Worm (Caenorhabditis elegans) whole organism, L2 larva: ENCODE data around the gene F32G8.2.

ENCODE experiments used
- R02D3.7 ChIP-seq: fragments of 150-350 bp; optimal IDR thresholded peaks from 2 replicates; lab custom pipeline; 2014; ENCODE audit warnings: missing biosample characterization, missing genetic modification characterization
- Y55F3AM.14 ChIP-seq: fragments of 200-800 bp; sonication (Bioruptor generic); optimal IDR thresholded peaks from 2 replicates; lab custom pipeline; 2018; ENCODE audit warnings: mild to moderate bottlenecking, missing genetic modification characterization, missing compliant biosample characterization
- ZK546.5 ChIP-seq: sonication (generic microtip); optimal IDR thresholded peaks from 2 replicates; lab custom pipeline; 2017; ENCODE audit warnings: missing biosample characterization, missing genetic modification characterization
- alr-1 ChIP-seq: fragments of 150-350 bp; optimal IDR thresholded peaks from 2 replicates; lab custom pipeline; 2014; ENCODE audit warnings: missing biosample characterization, missing genetic modification characterization
- aly-2 ChIP-seq: fragments of 150-350 bp; optimal IDR thresholded peaks from 2 replicates; lab custom pipeline; 2014; ENCODE audit warnings: missing biosample characterization, missing genetic modification characterization
- ama-1 ChIP-seq: fragments of 150-350 bp; optimal IDR thresholded peaks from 2 replicates; lab custom pipeline; 2018; ENCODE audit warnings: inconsistent platforms
- crh-2 ChIP-seq: sonication (generic microtip); optimal IDR thresholded peaks from 2 replicates; lab custom pipeline; 2017; ENCODE audit warnings: missing biosample characterization, missing genetic modification characterization
- egl-27 ChIP-seq: sonication (generic microtip); optimal IDR thresholded peaks from 3 replicates; lab custom pipeline; 2017; ENCODE audit warnings: missing biosample characterization, missing genetic modification reagents, missing genetic modification characterization
- elt-1 ChIP-seq: fragments of 150-350 bp; optimal IDR thresholded peaks from 2 replicates; lab custom pipeline; 2014; ENCODE audit warnings: missing biosample characterization, missing genetic modification characterization
- fos-1 ChIP-seq: fragments of 150-350 bp; optimal IDR thresholded peaks from 2 replicates; lab custom pipeline; 2014; ENCODE audit warnings: missing biosample characterization, missing genetic modification characterization
- gmeb-1 ChIP-seq: fragments of 150-350 bp; optimal IDR thresholded peaks from 2 replicates; lab custom pipeline; 2014; ENCODE audit warnings: missing biosample characterization, missing genetic modification characterization
- lin-11 ChIP-seq: fragments of 150-350 bp; sonication (generic microtip); optimal IDR thresholded peaks from 2 replicates; lab custom pipeline; 2014; ENCODE audit warnings: missing biosample characterization, missing genetic modification characterization, inconsistent platforms, mixed read lengths
- lsy-2 ChIP-seq, 2 experiments: fragments of 150-350 bp in 1 of 2; sonication (generic microtip) in 1 of 2; optimal IDR thresholded peaks; 2 replicates each; lab custom pipeline; 2014 to 2017; ENCODE audit warnings: missing biosample characterization in 2 of 2, missing genetic modification characterization in 2 of 2
- mbf-1 ChIP-seq: sonication (generic microtip); optimal IDR thresholded peaks from 2 replicates; lab custom pipeline; 2017; ENCODE audit warnings: missing biosample characterization, missing genetic modification characterization
- mdl-1 ChIP-seq, 2 experiments: fragments of 150-350 bp in 1 of 2; sonication (generic microtip) in 1 of 2; optimal IDR thresholded peaks; 2 replicates each; lab custom pipeline; 2017; ENCODE audit warnings: missing biosample characterization in 2 of 2, missing genetic modification characterization in 2 of 2
- nhr-10 ChIP-seq: sonication (generic microtip); optimal IDR thresholded peaks from 2 replicates; lab custom pipeline; 2017; ENCODE audit warnings: missing biosample characterization, missing genetic modification characterization
- nhr-11 ChIP-seq: fragments of 150-350 bp; optimal IDR thresholded peaks from 2 replicates; lab custom pipeline; 2014; ENCODE audit warnings: missing biosample characterization, missing genetic modification characterization
- nhr-129 ChIP-seq: fragments of 150-350 bp; optimal IDR thresholded peaks from 2 replicates; lab custom pipeline; 2014; ENCODE audit warnings: missing biosample characterization, missing genetic modification characterization
- nhr-23 ChIP-seq: fragments of 150-350 bp; optimal IDR thresholded peaks from 2 replicates; lab custom pipeline; 2014; ENCODE audit warnings: missing biosample characterization, missing genetic modification reagents, missing genetic modification characterization
- nhr-237 ChIP-seq: fragments of 150-350 bp; optimal IDR thresholded peaks from 2 replicates; lab custom pipeline; 2014; ENCODE audit warnings: missing biosample characterization, missing genetic modification characterization
- nhr-25 ChIP-seq: fragments of 150-350 bp; sonication (generic microtip); optimal IDR thresholded peaks from 3 replicates; lab custom pipeline; 2014; ENCODE audit warnings: missing biosample characterization, missing genetic modification characterization
- nhr-6 ChIP-seq: fragments of 150-350 bp; optimal IDR thresholded peaks from 2 replicates; lab custom pipeline; 2014; ENCODE audit warnings: missing biosample characterization, missing genetic modification characterization
- nhr-77 ChIP-seq: fragments of 150-350 bp; optimal IDR thresholded peaks from 2 replicates; lab custom pipeline; 2014; ENCODE audit warnings: missing biosample characterization, missing genetic modification characterization
- peb-1 ChIP-seq: fragments of 150-350 bp; optimal IDR thresholded peaks from 2 replicates; lab custom pipeline; 2014; ENCODE audit warnings: missing biosample characterization, missing genetic modification characterization
- sem-4 ChIP-seq: fragments of 150-350 bp; optimal IDR thresholded peaks from 2 replicates; lab custom pipeline; 2014; ENCODE audit warnings: missing biosample characterization, missing genetic modification reagents, missing genetic modification characterization
- sma-3 ChIP-seq: sonication (generic microtip); optimal IDR thresholded peaks from 2 replicates; lab custom pipeline; 2016; ENCODE audit warnings: missing genetic modification reagents, missing genetic modification characterization, missing compliant biosample characterization
- unc-39 ChIP-seq: fragments of 150-350 bp; optimal IDR thresholded peaks from 2 replicates; lab custom pipeline; 2014; ENCODE audit warnings: missing biosample characterization, missing genetic modification characterization
- unc-55 ChIP-seq: fragments of 150-350 bp; sonication (generic microtip); optimal IDR thresholded peaks from 3 replicates; lab custom pipeline; 2014; ENCODE audit warnings: missing biosample characterization, missing genetic modification reagents, missing genetic modification characterization
- zag-1 ChIP-seq: fragments of 150-350 bp; optimal IDR thresholded peaks from 2 replicates; lab custom pipeline; 2014; ENCODE audit warnings: missing biosample characterization, missing genetic modification characterization
- ztf-1 ChIP-seq: fragments of 200-800 bp; sonication (Bioruptor generic); conservative IDR thresholded peaks from 2 replicates; pipeline ENCODE4 v1.3.6; 2022; ENCODE audit warnings: missing genetic modification characterization, missing compliant biosample characterization
- ztf-11 ChIP-seq: sonication (generic microtip); optimal IDR thresholded peaks from 2 replicates; lab custom pipeline; 2017; ENCODE audit warnings: missing biosample characterization, missing genetic modification characterization

Gene F32G8.2

DNA sequence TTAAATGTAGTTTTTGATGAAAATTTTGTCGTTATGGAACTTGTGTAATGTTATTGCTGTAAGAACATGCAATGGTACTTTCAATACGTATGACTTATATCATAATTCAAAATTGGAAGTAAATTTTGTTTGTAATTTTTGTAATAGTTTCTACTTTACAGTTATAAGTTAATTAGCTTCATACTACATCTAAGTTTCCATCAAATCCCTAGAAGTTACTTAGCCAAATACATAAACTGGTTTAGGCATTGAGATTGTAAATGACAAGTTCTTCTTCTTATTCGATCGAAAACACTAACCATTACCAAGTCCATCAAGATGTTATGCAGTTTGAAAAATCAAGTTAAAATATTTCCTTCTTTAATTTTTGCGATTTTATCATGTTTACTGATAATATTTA, at the start of gene F32G8.2:
Gene F32G8.2, plus strand, starts transcription at position 301 of the 400 bp plus-strand sequence.
- TF ChIP-seq crh-2 (no peak), mdl-1 (tag; optimal IDR thresholded peaks at IDR 0.05; lab: Kevin White, UChicago) (no peak), fos-1 (tag; lab: Kevin White, UChicago) (no peak), mbf-1 (tag; lab: Kevin White, UChicago) (no peak), nhr-237 (tag; lab: Kevin White, UChicago) (no peak), ztf-11 (tag; lab: Kevin White, UChicago) (no peak), sma-3 (GFP tag; lab: Kevin White, UChicago) (no peak), nhr-11 (tag; lab: Kevin White, UChicago) (no peak), ztf-1 (GFP tag; lab: Robert Waterston, UW) (no peak), gmeb-1 (tag; lab: Kevin White, UChicago) (no peak)

DNA sequence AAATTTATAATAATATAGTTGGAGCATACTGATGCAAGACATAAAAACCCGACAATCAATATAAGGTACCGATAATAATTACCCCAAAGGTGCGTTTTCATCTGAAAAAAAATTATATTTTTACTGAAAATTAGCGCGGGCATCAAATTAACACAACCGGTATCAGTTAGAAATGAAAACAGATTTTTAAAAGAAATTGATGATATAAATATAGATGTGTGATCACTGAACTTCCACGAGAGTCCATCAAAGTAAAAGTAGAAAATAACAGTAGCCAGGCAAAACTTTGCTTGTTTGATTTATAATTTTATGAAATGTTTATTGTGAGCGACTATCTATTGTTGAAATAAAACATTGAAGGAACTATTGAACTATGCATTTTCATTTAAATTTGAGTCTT, 48.5 kb upstream of the F32G8.2 start, which contains the start of gene C35A5.3:
Gene C35A5.3, minus strand, starts transcription at position 101 of the 400 bp plus-strand sequence.
- TF ChIP-seq aly-2 (tag; lab: Kevin White, UChicago) (no peak), nhr-129 (tag; lab: Kevin White, UChicago) (no peak), gmeb-1 (tag; lab: Kevin White, UChicago) (no peak), alr-1 (tag; lab: Kevin White, UChicago) (no peak), unc-55 (GFP tag; lab: Kevin White, UChicago) (no peak)

DNA sequence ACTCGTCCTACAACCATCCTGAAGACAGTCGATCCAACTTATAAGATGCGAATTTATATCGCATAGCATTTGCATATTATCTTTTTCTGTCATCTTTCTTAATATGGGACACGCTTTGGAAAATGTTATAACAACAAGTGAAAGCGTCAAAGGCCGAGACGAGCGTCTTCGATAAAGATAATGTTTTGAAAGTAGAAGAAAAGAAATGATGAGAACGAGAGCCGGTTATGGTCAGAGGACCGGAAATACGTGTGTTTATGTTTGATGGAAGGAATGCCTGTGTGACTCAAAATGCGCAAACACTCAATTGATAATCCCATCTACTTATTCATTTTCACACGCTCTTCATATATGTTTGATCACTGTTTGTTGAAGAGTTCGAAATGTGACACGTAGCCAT, 46.8 kb upstream of the F32G8.2 start, which contains the start of gene C35A5.11:
Gene C35A5.11, minus strand, starts transcription at position 101 of the 400 bp plus-strand sequence.
- no peak for TF ChIP-seq sem-4 (tag; lab: Kevin White, UChicago)
- no peak for TF ChIP-seq lin-11
- no peak for TF ChIP-seq elt-1 (tag; lab: Kevin White, UChicago)
- no peak for TF ChIP-seq egl-27 (tag; lab: Kevin White, UChicago)
- no peak for TF ChIP-seq lsy-2 (tag; optimal IDR thresholded peaks at IDR 0.05; lab: Kevin White, UChicago)
- TF ChIP-seq nhr-23, result no peak
- no peak for TF ChIP-seq ama-1 (lab: Kevin White, UChicago)
- TF ChIP-seq gmeb-1 (tag; lab: Kevin White, UChicago), result no peak
- no peak for TF ChIP-seq peb-1
- no peak for TF ChIP-seq Y55F3AM.14 (GFP tag; lab: Kevin White, UChicago)
- TF ChIP-seq zag-1 (tag; lab: Kevin White, UChicago), result no peak
- TF ChIP-seq nhr-77, result no peak
- TF ChIP-seq, all 48 proteins: peak for 0

DNA sequence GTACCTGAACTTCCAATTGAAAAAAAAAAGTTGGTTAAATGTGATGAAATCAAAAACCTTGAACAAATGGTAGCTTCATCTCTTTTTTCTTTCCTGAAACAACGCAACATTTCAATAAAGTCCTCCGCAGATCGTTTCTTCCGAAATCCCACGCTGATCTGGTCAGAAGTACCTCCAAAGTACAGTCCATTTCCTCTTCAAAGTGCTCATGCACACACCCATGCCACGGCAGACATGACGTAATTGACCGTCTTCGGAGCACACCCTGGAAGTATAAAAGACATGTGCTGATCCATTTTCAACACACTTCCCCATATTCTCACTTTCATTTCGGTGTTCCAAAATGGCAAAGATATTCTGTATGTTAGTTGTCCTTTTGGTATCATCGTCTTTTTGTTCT, 45.9 kb upstream of the F32G8.2 start, which contains the start of gene C35A5.10:
Gene C35A5.10, plus strand, starts transcription at position 301 of the 400 bp plus-strand sequence.
- TF ChIP-seq aly-2 (tag; lab: Kevin White, UChicago), result no peak
- TF ChIP-seq unc-39 (tag; lab: Kevin White, UChicago), result no peak

DNA sequence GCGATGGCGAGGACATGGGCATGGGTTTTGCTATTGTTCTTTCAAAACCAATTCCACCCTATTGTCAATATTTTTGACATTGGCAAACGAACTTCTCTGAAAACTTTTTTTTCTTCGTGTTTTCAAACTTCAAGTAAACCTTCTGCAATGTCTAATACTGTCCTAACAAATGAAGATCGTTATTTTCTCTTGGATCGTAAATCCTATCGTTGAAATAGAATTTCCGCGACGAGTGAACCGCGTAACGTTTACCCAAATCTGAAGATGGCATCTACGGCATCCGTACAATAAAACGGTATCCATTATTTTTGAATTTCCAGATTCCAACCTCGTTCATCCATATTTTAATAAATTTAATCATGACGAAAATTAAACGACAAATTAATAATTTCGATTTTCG, 44.3 kb upstream of the F32G8.2 start, which contains the start of gene C35A5.5:
Gene C35A5.5, plus strand, starts transcription at position 301 of the 400 bp plus-strand sequence.
- TF ChIP-seq ama-1 (lab: Kevin White, UChicago), result no peak
- TF ChIP-seq nhr-23, result no peak
- TF ChIP-seq ZK546.5 (tag; lab: Kevin White, UChicago), result no peak
- TF ChIP-seq R02D3.7 (tag; lab: Kevin White, UChicago), result no peak
- no peak for TF ChIP-seq egl-27 (tag; lab: Kevin White, UChicago)

DNA sequence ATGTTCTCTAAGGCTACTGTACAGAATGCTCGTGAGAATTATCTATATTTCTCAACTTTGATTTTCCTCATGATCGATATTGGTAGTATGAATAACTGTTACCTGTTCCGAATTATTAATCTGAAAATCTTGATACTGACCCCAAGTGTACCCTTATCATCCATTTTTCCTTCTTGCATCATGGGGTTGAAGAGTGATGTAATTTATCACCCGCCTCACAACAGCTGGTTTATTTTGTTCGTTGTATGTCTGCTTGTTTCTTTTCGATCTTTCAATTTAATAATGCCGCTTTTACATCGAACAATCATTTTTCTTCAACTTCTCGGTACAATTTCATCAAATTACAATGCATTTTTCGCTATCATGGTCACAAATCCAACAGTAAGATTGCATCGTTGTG, 41.0 kb upstream of the F32G8.2 start, which contains the start of gene C35A5.6:
Gene C35A5.6, plus strand, starts transcription at position 283 of the 400 bp plus-strand sequence.
- TF ChIP-seq unc-55 (GFP tag; lab: Kevin White, UChicago), result no peak
- TF ChIP-seq nhr-129 (tag; lab: Kevin White, UChicago), result peak; percentile 99
- peak; percentile 34 for TF ChIP-seq nhr-25 (tag; lab: Kevin White, UChicago)
- TF ChIP-seq ztf-11 (tag; lab: Kevin White, UChicago), result no peak
- no peak for TF ChIP-seq nhr-6 (tag; lab: Kevin White, UChicago)
- TF ChIP-seq nhr-10 (tag; lab: Kevin White, UChicago), result no peak
